Worm (Caenorhabditis elegans) whole organism, L3 larva: ENCODE measurements around the gene enee-1.

Experiments used
- daf-12 ChIP-seq: fragments of 150-350 bp; optimal IDR thresholded peaks from 2 replicates; lab custom pipeline; 2014; ENCODE audit warnings: missing biosample characterization, missing genetic modification reagents, missing genetic modification characterization
- egl-27 ChIP-seq: sonication (generic microtip); optimal IDR thresholded peaks from 4 replicates; lab custom pipeline; 2017; ENCODE audit warnings: missing biosample characterization, missing genetic modification reagents, missing genetic modification characterization
- elt-1 ChIP-seq: fragments of 150-350 bp; optimal IDR thresholded peaks from 2 replicates; lab custom pipeline; 2014; ENCODE audit warnings: missing biosample characterization, missing genetic modification characterization
- fkh-10 ChIP-seq: sonication (generic microtip); optimal IDR thresholded peaks from 2 replicates; lab custom pipeline; 2017; ENCODE audit warnings: missing biosample characterization, missing genetic modification reagents, missing genetic modification characterization
- fos-1 ChIP-seq: fragments of 150-350 bp; optimal IDR thresholded peaks from 2 replicates; lab custom pipeline; 2014; ENCODE audit warnings: missing biosample characterization, missing genetic modification characterization
- nhr-12 ChIP-seq: fragments of 150-350 bp; optimal IDR thresholded peaks from 2 replicates; lab custom pipeline; 2014; ENCODE audit warnings: missing biosample characterization, missing genetic modification characterization
- nhr-76 ChIP-seq: fragments of 150-350 bp; sonication (generic microtip); optimal IDR thresholded peaks from 5 replicates; lab custom pipeline; 2014; ENCODE audit warnings: missing biosample characterization, missing genetic modification characterization
- nhr-77 ChIP-seq: fragments of 150-350 bp; optimal IDR thresholded peaks from 2 replicates; lab custom pipeline; 2014; ENCODE audit warnings: missing biosample characterization, missing genetic modification characterization
- sea-2 ChIP-seq: fragments of 150-350 bp; sonication (generic microtip); optimal IDR thresholded peaks from 4 replicates; lab custom pipeline; 2014; ENCODE audit warnings: missing biosample characterization, missing genetic modification reagents, missing genetic modification characterization
- skn-1 ChIP-seq: fragments of 150-350 bp; optimal IDR thresholded peaks from 2 replicates; lab custom pipeline; 2014; ENCODE audit warnings: missing biosample characterization, missing genetic modification characterization
- unc-62 ChIP-seq: fragments of 150-350 bp; sonication (generic microtip); optimal IDR thresholded peaks from 4 replicates; lab custom pipeline; 2014; ENCODE audit warnings: missing biosample characterization, missing genetic modification reagents, missing genetic modification characterization

DNA sequence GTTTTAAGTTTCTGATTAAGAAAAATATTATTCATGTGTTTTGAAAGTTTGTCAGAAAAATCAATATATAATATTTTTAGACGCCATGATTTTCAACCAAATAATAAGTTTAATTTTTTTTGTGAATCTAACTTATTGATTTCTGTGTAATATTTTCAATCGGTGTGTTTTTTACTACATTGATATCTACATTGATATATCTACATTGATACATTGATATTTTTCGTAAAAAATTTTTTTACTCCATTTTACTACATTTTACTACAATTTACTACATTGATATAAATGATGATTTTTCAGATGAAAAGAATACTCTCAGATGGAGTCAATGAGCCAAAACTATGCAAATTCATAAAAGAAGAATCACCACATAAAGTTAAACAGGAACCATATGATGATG is 5.2 kb upstream of the enee-1 start, which contains the start of gene gmeb-1:
- TF ChIP-seq nhr-77 (tag; lab: Kevin White, UChicago) (no peak), fos-1 (tag; lab: Kevin White, UChicago) (no peak), skn-1 (tag; lab: Kevin White, UChicago) (no peak), egl-27 (no peak), fkh-10 (GFP tag; lab: Kevin White, UChicago) (no peak), sea-2 (GFP tag; lab: Kevin White, UChicago) (no peak), unc-62 (GFP tag; lab: Kevin White, UChicago) (no peak), nhr-12 (tag; lab: Kevin White, UChicago) (no peak), nhr-76 (tag; lab: Kevin White, UChicago) (no peak), elt-1 (no peak), daf-12 (tag; lab: Kevin White, UChicago) (no peak)
